Fruit fly (Drosophila melanogaster): ENCODE data around the gene CG14662.
A peak's percentile ranks its signal among the peaks of the same experiment; 100 is the strongest.

Gene CG14662

dm6 chr3R:5010153-5010552, 26.1 kb upstream of the CG14662 start (continued):
- TF ChIP-seq CG30431 (GFP tag; optimal IDR thresholded peaks at IDR 0.05) (peak; percentile 87), CG4404 (GFP tag; IDR thresholded peaks at IDR 0.05) (peak; percentile 60), tio (GFP tag; optimal IDR thresholded peaks at IDR 0.05) (peak; percentile 86), sens-2 (GFP tag; IDR thresholded peaks at IDR 0.05) (peak; percentile 81), CG7963 (GFP tag; IDR thresholded peaks at IDR 0.05; ENCODE audit: partially characterized antibody) (no peak), CG5953 (GFP tag; IDR thresholded peaks at IDR 0.05) (peak; percentile 83), Gsc (GFP tag; IDR thresholded peaks at IDR 0.05) (no peak; the same call in 1 of the 2 replicates), CG1233 (GFP tag; optimal IDR thresholded peaks at IDR 0.05) (peak; percentile 85), ERR (GFP tag; optimal IDR thresholded peaks at IDR 0.05) (peak; percentile 67), zen2 (GFP tag; IDR thresholded peaks at IDR 0.05; ENCODE audit: partially characterized antibody) (no peak), CG12299 (tag; optimal IDR thresholded peaks at IDR 0.05) (peak; percentile 85), twi (tag; optimal IDR thresholded peaks at IDR 0.05) (peak; percentile 80), wdn (GFP tag; IDR thresholded peaks at IDR 0.05) (peak; percentile 48; the same call in 1 of the 2 replicates), CG10543 (GFP tag; optimal IDR thresholded peaks at IDR 0.05) (peak; percentile 47), CG32532 (GFP tag; IDR thresholded peaks at IDR 0.05) (peak; percentile 84), CG4730 (GFP tag; IDR thresholded peaks at IDR 0.05) (peak; percentile 89), ftz-f1 (GFP tag; optimal IDR thresholded peaks at IDR 0.05) (peak; percentile 58), al (GFP tag; IDR thresholded peaks at IDR 0.05) (peak; percentile 61), sc (optimal IDR thresholded peaks at IDR 0.05) (no peak), sc (GFP tag; optimal IDR thresholded peaks at IDR 0.05) (peak; percentile 83), chif (GFP tag; optimal IDR thresholded peaks at IDR 0.05) (peak; percentile 81 to 91), CG9932 (GFP tag; IDR thresholded peaks at IDR 0.05) (peak; percentile 66), schlank (tag; optimal IDR thresholded peaks at IDR 0.05) (peak; percentile 43), vvl (GFP tag; IDR thresholded peaks at IDR 0.05) (peak; percentile 96), CG12769 (tag; optimal IDR thresholded peaks at IDR 0.05) (peak; percentile 87), Aef1 (GFP tag; IDR thresholded peaks at IDR 0.05) (peak; percentile 89), chm (GFP tag; IDR thresholded peaks at IDR 0.05) (peak; percentile 94), CG6765 (GFP tag; optimal IDR thresholded peaks at IDR 0.05) (peak; percentile 75), Trl (optimal IDR thresholded peaks at IDR 0.05) (no peak), Trl (GFP tag; optimal IDR thresholded peaks at IDR 0.05) (peak; percentile 90), CG1024 (GFP tag; IDR thresholded peaks at IDR 0.05) (peak; percentile 85), kni (GFP tag; optimal IDR thresholded peaks at IDR 0.05) (peak; percentile 47), CG15601 (tag; optimal IDR thresholded peaks at IDR 0.05) (peak; percentile 91), CG4424 (GFP tag; optimal IDR thresholded peaks at IDR 0.05) (peak; percentile 94), esg (GFP tag; conservative IDR thresholded peaks at IDR 0.05) (peak; percentile 90), HHEX (GFP tag; optimal IDR thresholded peaks at IDR 0.05) (peak; percentile 87), lbe (GFP tag; optimal IDR thresholded peaks at IDR 0.05) (no peak), CG17328 (GFP tag; IDR thresholded peaks at IDR 0.05) (peak; percentile 94), Blimp-1 (GFP tag; optimal IDR thresholded peaks at IDR 0.05) (peak; percentile 92), CG8290 (GFP tag; optimal IDR thresholded peaks at IDR 0.05) (peak; percentile 94), CG8290 (tag; optimal IDR thresholded peaks at IDR 0.05) (peak; percentile 52 to 94), salm (tag; optimal IDR thresholded peaks at IDR 0.05) (peak; percentile 85), ind (GFP tag; optimal IDR thresholded peaks at IDR 0.05) (peak; percentile 91), Gug (GFP tag; IDR thresholded peaks at IDR 0.05) (peak; percentile 79; the same call in 3 of the 4 replicates), nerfin-2 (GFP tag; IDR thresholded peaks at IDR 0.05; ENCODE audit: partially characterized antibody) (no peak), CG14050 (GFP tag; IDR thresholded peaks at IDR 0.05) (peak; percentile 85), HLH54F (GFP tag; optimal IDR thresholded peaks at IDR 0.05) (peak; percentile 82), CG10209 (GFP tag; optimal IDR thresholded peaks at IDR 0.05) (peak; percentile 89), CG3407 (GFP tag; optimal IDR thresholded peaks at IDR 0.05) (peak; percentile 86), CG13624 (GFP tag; optimal IDR thresholded peaks at IDR 0.05) (peak; percentile 85), onecut (GFP tag; IDR thresholded peaks at IDR 0.05) (peak; percentile 88), Hey (tag; optimal IDR thresholded peaks at IDR 0.05) (peak; percentile 12)
